Worm (Caenorhabditis elegans): ENCODE data around the gene gst-32.

- TF ChIP-seq B0035.1 (tag; optimal IDR thresholded peaks at IDR 0.05) = no peak
- no peak for TF ChIP-seq F49E8.2 (tag; optimal IDR thresholded peaks at IDR 0.05; ENCODE audit: insufficient read depth)
- TF ChIP-seq pha-4 (tag; optimal IDR thresholded peaks at IDR 0.05) = no peak
- no peak for TF ChIP-seq somi-1 (GFP tag; optimal IDR thresholded peaks at IDR 0.05)
- no peak for TF ChIP-seq ceh-91 (GFP tag; IDR thresholded peaks at IDR 0.05)
- TF ChIP-seq madf-6 (GFP tag; IDR thresholded peaks at IDR 0.05) = no peak
- TF ChIP-seq unc-62 (GFP tag; optimal IDR thresholded peaks at IDR 0.05) = no peak
- no peak for TF ChIP-seq ceh-58 (GFP tag; IDR thresholded peaks at IDR 0.05)
- TF ChIP-seq hsf-1 (GFP tag; IDR thresholded peaks at IDR 0.05) = no peak
- TF ChIP-seq cebp-1 (GFP tag; IDR thresholded peaks at IDR 0.05) = no peak
- TF ChIP-seq cebp-1 (tag; optimal IDR thresholded peaks at IDR 0.05) = no peak
- no peak for TF ChIP-seq nfya-1 (tag; optimal IDR thresholded peaks at IDR 0.05; ENCODE audit: borderline replicate concordance, insufficient read depth)
- no peak for TF ChIP-seq snpc-4 (GFP tag; optimal IDR thresholded peaks at IDR 0.05)
- no peak for TF ChIP-seq snpc-4 (tag; optimal IDR thresholded peaks at IDR 0.05)
- no peak for TF ChIP-seq ztf-28 (GFP tag; IDR thresholded peaks at IDR 0.05)
- no peak for TF ChIP-seq ccch-3 (GFP tag; optimal IDR thresholded peaks at IDR 0.05)
These were observed 32.8 kb downstream of the gst-32 start, which contains the start of gene Y53F4B.27 for ce11 chrII:15145594-15145993.

All from whole organism, young adult.